Worm (Caenorhabditis elegans) whole organism, L4 larva: Measurements from ENCODE around the gene aexr-1.

Source experiments
- Y75B8A.6 ChIP-seq: fragments of 200-800 bp; sonication (Bioruptor generic); IDR thresholded peaks from 2 replicates; pipeline ENCODE4 v1.3.6; 2022; ENCODE audit warnings: missing genetic modification reagents, missing genetic modification characterization, missing compliant biosample characterization
- aha-1 ChIP-seq: fragments of 150-350 bp; peaks from one replicate; lab custom pipeline; 2014; ENCODE audit warnings: missing biosample characterization, missing genetic modification characterization
- arid-1 ChIP-seq: fragments of 200-800 bp; sonication (Bioruptor generic); conservative IDR thresholded peaks from 2 replicates; pipeline ENCODE4 v1.3.6; 2022; ENCODE audit warnings: missing genetic modification reagents, missing genetic modification characterization, missing compliant biosample characterization
- ceh-44 ChIP-seq: fragments of 200-800 bp; sonication (Bioruptor generic); IDR thresholded peaks from 2 replicates; pipeline ENCODE4 v1.3.6; 2022; ENCODE audit warnings: missing genetic modification reagents, missing genetic modification characterization, missing compliant biosample characterization
- ces-1 ChIP-seq: fragments of 150-350 bp; sonication (generic microtip); optimal IDR thresholded peaks from 4 replicates; lab custom pipeline; 2014; ENCODE audit warnings: missing biosample characterization, missing genetic modification reagents, missing genetic modification characterization
- daf-16 ChIP-seq, 3 experiments: sonication (generic microtip); optimal IDR thresholded peaks; 2 replicates each; lab custom pipeline; 2016 to 2017; ENCODE audit warnings: missing genetic modification characterization in 3 of 3, missing genetic modification reagents in 3 of 3, mild to moderate bottlenecking in 2 of 3, missing compliant biosample characterization in 2 of 3, missing biosample characterization in 1 of 3, moderate library complexity in 1 of 3
- dmd-6 ChIP-seq: fragments of 200-800 bp; sonication (Bioruptor generic); IDR thresholded peaks from 2 replicates; pipeline ENCODE4 v1.3.6; 2022; ENCODE audit warnings: missing genetic modification reagents, missing genetic modification characterization, missing compliant biosample characterization
- dmd-9 ChIP-seq: fragments of 200-800 bp; sonication (Bioruptor generic); IDR thresholded peaks from 2 replicates; pipeline ENCODE4 v1.3.6; 2022; ENCODE audit warnings: missing genetic modification reagents, missing genetic modification characterization, missing compliant biosample characterization
- duxl-1 ChIP-seq: sonication (generic microtip); optimal IDR thresholded peaks from 2 replicates; lab custom pipeline; 2016; ENCODE audit warnings: mild to moderate bottlenecking, missing genetic modification characterization, moderate library complexity, missing compliant biosample characterization; ENCODE audit not compliant: poor library complexity
- dve-1 ChIP-seq: sonication (generic microtip); optimal IDR thresholded peaks from 2 replicates; lab custom pipeline; 2017; ENCODE audit warnings: antibody characterized with exemption, mild to moderate bottlenecking, missing genetic modification characterization, missing compliant biosample characterization; ENCODE audit not compliant: insufficient read depth
- hlh-11 ChIP-seq: fragments of 200-800 bp; sonication (Bioruptor generic); optimal IDR thresholded peaks from 2 replicates; lab custom pipeline; 2018; ENCODE audit warnings: mild to moderate bottlenecking, missing genetic modification characterization, missing compliant biosample characterization
- hmg-1.1 ChIP-seq: fragments of 200-800 bp; sonication (Bioruptor generic); IDR thresholded peaks from 2 replicates; pipeline ENCODE4 v1.3.6; 2022; ENCODE audit warnings: missing genetic modification reagents, missing genetic modification characterization, missing compliant biosample characterization
- jun-1 ChIP-seq: fragments of 150-350 bp; optimal IDR thresholded peaks from 2 replicates; lab custom pipeline; 2014; ENCODE audit warnings: missing biosample characterization, missing genetic modification reagents, missing genetic modification characterization
- lin-15B ChIP-seq: fragments of 150-350 bp; sonication (generic microtip); optimal IDR thresholded peaks from 3 replicates; lab custom pipeline; 2014; ENCODE audit warnings: missing biosample characterization, missing genetic modification characterization
- lin-39 ChIP-seq: fragments of 150-350 bp; optimal IDR thresholded peaks from 2 replicates; lab custom pipeline; 2014; ENCODE audit warnings: missing biosample characterization, missing genetic modification reagents, missing genetic modification characterization
- mxl-2 ChIP-seq: fragments of 200-800 bp; sonication (Bioruptor generic); conservative IDR thresholded peaks from 2 replicates; pipeline ENCODE4 v1.3.6; 2022; ENCODE audit warnings: missing genetic modification reagents, missing genetic modification characterization, missing compliant biosample characterization
- mxl-3 ChIP-seq: fragments of 200-800 bp; sonication (Bioruptor generic); optimal IDR thresholded peaks from 2 replicates; lab custom pipeline; 2018; ENCODE audit warnings: mild to moderate bottlenecking, missing genetic modification characterization, missing compliant biosample characterization
- nhr-11 ChIP-seq: fragments of 150-350 bp; optimal IDR thresholded peaks from 2 replicates; lab custom pipeline; 2014; ENCODE audit warnings: missing biosample characterization, missing genetic modification characterization
- nhr-237 ChIP-seq: sonication (generic microtip); optimal IDR thresholded peaks from 2 replicates; lab custom pipeline; 2017; ENCODE audit warnings: missing biosample characterization, missing genetic modification characterization
- nhr-28 ChIP-seq: fragments of 150-350 bp; optimal IDR thresholded peaks from 2 replicates; lab custom pipeline; 2014; ENCODE audit warnings: missing biosample characterization, missing genetic modification characterization
- nhr-41 ChIP-seq: fragments of 200-800 bp; sonication (Bioruptor generic); IDR thresholded peaks from 2 replicates; pipeline ENCODE4 v1.3.6; 2022; ENCODE audit warnings: missing genetic modification reagents, missing genetic modification characterization, missing compliant biosample characterization
- nhr-48 ChIP-seq: sonication (generic microtip); optimal IDR thresholded peaks from 2 replicates; lab custom pipeline; 2016; ENCODE audit warnings: mild to moderate bottlenecking, missing genetic modification characterization, missing compliant biosample characterization
- nhr-76 ChIP-seq: fragments of 150-350 bp; optimal IDR thresholded peaks from 2 replicates; lab custom pipeline; 2014; ENCODE audit warnings: missing biosample characterization, missing genetic modification characterization
- nhr-77 ChIP-seq: fragments of 150-350 bp; optimal IDR thresholded peaks from 2 replicates; lab custom pipeline; 2014; ENCODE audit warnings: missing biosample characterization, missing genetic modification characterization
- php-3 ChIP-seq: fragments of 200-800 bp; sonication (Bioruptor generic); IDR thresholded peaks from 2 replicates; pipeline ENCODE4 v1.3.6; 2022; ENCODE audit warnings: missing genetic modification reagents, missing genetic modification characterization, missing compliant biosample characterization
- pqm-1 ChIP-seq: sonication (generic microtip); optimal IDR thresholded peaks from 2 replicates; lab custom pipeline; 2017; ENCODE audit warnings: missing biosample characterization, missing genetic modification characterization
- set-16 ChIP-seq: fragments of 200-800 bp; sonication (Bioruptor generic); IDR thresholded peaks from 2 replicates; pipeline ENCODE4 v1.3.6; 2022; ENCODE audit warnings: missing genetic modification reagents, missing genetic modification characterization, missing compliant biosample characterization
- unc-39 ChIP-seq: sonication (generic microtip); optimal IDR thresholded peaks from 2 replicates; lab custom pipeline; 2017; ENCODE audit warnings: missing biosample characterization, missing genetic modification characterization
- unc-62 ChIP-seq, 3 experiments: fragments of 150-350 bp in 1 of 3; sonication (generic microtip); optimal IDR thresholded peaks in 2 of 3; peaks in 1 of 3; 1 replicate in 1 of 3; 2 replicates in 2 of 3; lab custom pipeline; 2014 to 2017; ENCODE audit warnings: missing biosample characterization in 3 of 3, missing genetic modification characterization in 3 of 3, missing genetic modification reagents in 3 of 3, missing genotype in 1 of 3
- zip-11 ChIP-seq: fragments of 200-800 bp; sonication (Bioruptor generic); IDR thresholded peaks from 2 replicates; pipeline ENCODE4 v1.3.6; 2022; ENCODE audit warnings: missing genetic modification characterization, missing compliant biosample characterization
- zip-2 ChIP-seq: fragments of 150-350 bp; optimal IDR thresholded peaks from 2 replicates; lab custom pipeline; 2014; ENCODE audit warnings: missing biosample characterization, missing genetic modification characterization
- ztf-11 ChIP-seq: fragments of 150-350 bp; optimal IDR thresholded peaks from 2 replicates; lab custom pipeline; 2014; ENCODE audit warnings: missing biosample characterization, missing genetic modification characterization

Gene aexr-1

DNA sequence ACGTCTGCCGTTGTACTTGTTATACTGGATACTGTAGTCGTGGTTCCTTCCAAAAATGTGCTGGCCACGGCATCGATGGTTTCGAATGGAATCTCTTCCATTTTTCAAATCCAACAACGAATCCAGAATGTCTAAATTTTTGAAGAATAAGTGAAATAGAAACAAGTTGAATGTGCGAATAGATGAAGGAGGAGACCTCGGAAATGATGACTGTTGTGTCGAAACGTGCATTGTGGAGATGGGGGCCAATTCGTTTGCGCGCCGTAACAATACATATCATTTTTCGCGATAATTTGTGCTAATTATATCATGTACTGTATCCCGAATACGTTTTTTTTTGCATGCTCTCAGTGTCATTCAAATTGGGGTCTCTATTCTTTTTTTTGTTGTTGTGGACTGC lies at the start of gene aexr-1:
Gene aexr-1, minus strand, starts transcription at position 101 of the 400 bp plus-strand sequence.
- no peak for TF ChIP-seq duxl-1 (tag; lab: Kevin White, UChicago)
- peak; percentile 85 for TF ChIP-seq aha-1

ce11 chrX:6682683-6683082 lies 47.6 kb upstream of the aexr-1 start, which contains the start of gene F38B6.8:
Gene F38B6.8, minus strand, starts transcription at chrX:6682783.
- TF ChIP-seq unc-62 (GFP tag; optimal IDR thresholded peaks at IDR 0.05 in 1 of 2; lab: Kevin White, UChicago) (peak in 1 of 2 experiments; percentile 13), unc-62 (tag; optimal IDR thresholded peaks at IDR 0.05; lab: Kevin White, UChicago) (no peak), ces-1 (no peak)

DNA sequence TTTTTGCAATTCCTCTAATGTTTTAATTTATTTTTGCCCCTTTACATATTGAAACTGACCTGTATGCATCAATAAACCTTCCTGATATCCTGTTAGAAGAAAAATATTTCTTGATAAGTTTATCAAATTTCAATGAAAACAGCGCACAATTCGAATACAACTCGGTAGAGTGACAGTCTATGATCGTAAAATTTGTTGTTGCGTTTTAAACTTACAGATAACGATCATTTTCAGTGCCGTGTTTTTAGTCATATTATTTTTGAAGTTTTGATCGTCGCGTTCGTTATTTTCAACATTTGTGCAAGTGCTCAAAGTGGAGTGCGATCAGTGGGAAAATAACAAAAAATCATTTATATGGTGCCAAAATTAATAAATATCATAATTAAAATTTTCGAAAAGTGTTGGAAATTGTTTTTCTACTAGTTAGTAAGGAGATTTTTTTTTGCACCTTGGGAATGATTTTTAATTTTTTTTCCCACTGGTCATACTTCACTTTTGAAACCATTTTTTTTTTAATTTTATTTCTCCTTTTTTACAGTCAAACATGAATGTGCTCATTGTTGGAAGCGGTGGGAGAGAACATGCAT lies 39.4 kb upstream of the aexr-1 start, which contains the start of gene F38B6.4:
Gene F38B6.4, plus strand, starts transcription at position 537 of the 587 bp plus-strand sequence.
- TF ChIP-seq nhr-28 = peak; percentile 75
- no peak for TF ChIP-seq mxl-3
- TF ChIP-seq unc-62 (GFP tag; optimal IDR thresholded peaks at IDR 0.05 in 1 of 2; lab: Kevin White, UChicago) = no peak
- no peak for TF ChIP-seq unc-62 (tag; optimal IDR thresholded peaks at IDR 0.05; lab: Kevin White, UChicago)
- peak; percentile 45 for TF ChIP-seq hlh-11 (tag; lab: Kevin White, UChicago)
- TF ChIP-seq pqm-1 (tag; lab: Kevin White, UChicago) = peak; percentile 48
- peak; percentile 54; the same call in 1 of the 2 replicates for TF ChIP-seq php-3 (GFP tag; lab: Robert Waterston, UW)
- TF ChIP-seq nhr-237 (tag; lab: Kevin White, UChicago) = no peak
- TF ChIP-seq dmd-6 (GFP tag; lab: Robert Waterston, UW) = peak; percentile 58
- TF ChIP-seq daf-16 (GFP tag; optimal IDR thresholded peaks at IDR 0.05; lab: Kevin White, UChicago) = no peak
- TF ChIP-seq daf-16 (tag; optimal IDR thresholded peaks at IDR 0.05; lab: Kevin White, UChicago) = peak; percentile 98
- TF ChIP-seq dve-1 (tag; lab: Kevin White, UChicago) = peak; percentile 81

ce11 chrX:6672519-6672918 lies 37.4 kb upstream of the aexr-1 start, which contains the start of gene col-172:
Gene col-172, plus strand, starts transcription at chrX:6672819.
- no peak for TF ChIP-seq lin-15B (tag; lab: Kevin White, UChicago)
- no peak for TF ChIP-seq dmd-9 (GFP tag; lab: Robert Waterston, UW)
- TF ChIP-seq jun-1 (tag; lab: Kevin White, UChicago) = no peak
- no peak for TF ChIP-seq unc-39
- TF ChIP-seq aha-1 = no peak
- no peak for TF ChIP-seq arid-1 (GFP tag; lab: Robert Waterston, UW)
- no peak for TF ChIP-seq nhr-41
- TF ChIP-seq Y75B8A.6 = no peak
- TF ChIP-seq ceh-44 (GFP tag; lab: Robert Waterston, UW) = no peak
- TF ChIP-seq hmg-1.1 (GFP tag; lab: Robert Waterston, UW) = no peak
- TF ChIP-seq nhr-76 (tag; lab: Kevin White, UChicago) = no peak
- no peak for TF ChIP-seq nhr-77
- no peak for TF ChIP-seq nhr-11 (tag; lab: Kevin White, UChicago)
- TF ChIP-seq mxl-2 (GFP tag; lab: Robert Waterston, UW) = no peak
- no peak for TF ChIP-seq dve-1 (tag; lab: Kevin White, UChicago)
- TF ChIP-seq ztf-11 (tag; lab: Kevin White, UChicago) = no peak
- TF ChIP-seq nhr-48 (tag; lab: Kevin White, UChicago) = no peak
- no peak for TF ChIP-seq set-16 (GFP tag; lab: Robert Waterston, UW)
- TF ChIP-seq zip-2 (tag; lab: Kevin White, UChicago) = no peak
- no peak for TF ChIP-seq zip-11 (GFP tag; lab: Robert Waterston, UW)
- TF ChIP-seq, all 104 proteins: peak for 0

DNA sequence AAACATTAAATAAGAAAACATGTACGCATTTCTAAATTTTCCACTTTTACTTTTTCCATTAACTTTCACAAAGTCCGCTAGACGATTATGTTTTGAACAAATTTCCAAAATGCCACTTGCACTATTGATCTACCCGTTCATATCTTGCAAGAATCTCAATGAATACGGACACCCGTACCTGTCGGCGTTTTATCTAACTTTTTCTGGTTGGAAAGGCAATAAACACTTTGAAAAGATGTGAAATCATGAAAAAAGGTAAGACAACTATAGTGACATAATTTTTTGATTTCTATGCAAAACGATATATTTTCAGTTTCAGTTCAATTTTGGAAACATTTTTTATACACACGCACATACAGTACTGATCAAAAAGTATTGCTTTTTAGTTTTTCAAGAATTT lies 36.6 kb upstream of the aexr-1 start:
- peak in 1 of 2 experiments; percentile 92 for TF ChIP-seq unc-62 (GFP tag; optimal IDR thresholded peaks at IDR 0.05 in 1 of 2; lab: Kevin White, UChicago)
- TF ChIP-seq unc-62 (tag; optimal IDR thresholded peaks at IDR 0.05; lab: Kevin White, UChicago) = no peak
- no peak for TF ChIP-seq lin-39 (tag; lab: Kevin White, UChicago)
